Worm (Caenorhabditis elegans): ENCODE data around the gene R02F11.10.

Gene R02F11.10

DNA sequence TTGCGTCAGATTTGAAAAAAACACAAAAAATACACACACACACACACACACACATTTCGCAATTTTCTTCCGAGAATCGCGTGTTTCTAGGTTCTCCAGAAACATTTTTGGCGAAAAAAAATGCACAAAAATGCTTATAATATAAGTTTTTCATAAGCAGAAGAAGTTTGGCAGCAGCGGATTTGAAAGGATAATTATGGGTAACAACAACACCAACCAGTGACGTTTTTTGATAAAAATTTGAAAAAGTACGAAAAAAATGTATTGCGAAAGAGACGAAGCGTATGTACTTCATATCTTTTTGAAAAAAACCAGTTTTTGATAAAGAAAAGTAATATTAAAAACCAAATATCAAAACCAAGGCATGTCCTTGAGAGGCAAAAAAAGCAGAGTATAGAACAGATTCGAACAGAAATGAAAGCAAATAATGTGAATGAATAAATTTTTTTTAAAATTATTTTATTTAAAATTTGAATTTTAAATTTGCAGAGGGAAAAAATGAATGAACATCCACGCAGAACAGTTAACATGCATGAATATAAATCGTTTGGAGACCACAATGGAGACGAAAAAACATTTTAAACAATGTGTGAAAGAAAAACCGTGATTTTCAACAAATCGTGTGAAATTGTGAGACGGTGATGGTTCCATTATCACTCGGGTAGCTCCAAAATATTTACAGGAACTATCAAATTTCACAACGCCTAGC is 34.9 kb downstream of the R02F11.10 start:
- TF ChIP-seq ama-1 (optimal IDR thresholded peaks at IDR 0.05) (peak; percentile 27), tra-4 (tag; optimal IDR thresholded peaks at IDR 0.05) (no peak)

DNA sequence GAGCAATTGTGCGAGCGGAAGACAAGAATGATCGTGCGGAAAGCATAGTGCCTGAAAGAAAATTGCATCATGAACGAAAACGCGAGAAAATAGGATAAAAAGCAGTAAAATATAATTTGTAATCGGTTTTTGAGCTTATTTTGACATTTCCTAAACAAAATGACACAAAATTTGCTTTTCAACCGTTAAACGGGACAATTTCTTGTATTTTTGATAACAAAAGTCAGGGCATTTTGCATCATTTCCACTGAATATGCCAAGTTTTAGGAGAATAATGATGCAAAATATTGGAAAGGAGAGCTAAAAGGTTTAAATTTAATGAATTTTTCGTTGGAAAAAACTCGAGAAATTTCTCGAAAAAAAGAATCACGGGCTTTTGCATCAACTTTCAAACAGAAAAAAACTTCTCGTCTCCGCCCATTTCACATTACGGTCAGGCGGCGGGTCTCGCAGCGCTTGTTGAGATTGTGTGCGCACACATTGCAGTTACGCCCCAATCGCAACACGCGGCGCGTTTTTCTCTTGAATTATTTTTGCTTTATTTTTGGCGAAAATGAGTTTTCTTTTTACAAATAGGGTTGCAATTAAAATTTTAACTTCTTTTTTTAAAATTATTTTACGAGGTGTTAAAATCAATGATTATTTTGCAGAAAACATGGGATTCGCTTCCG is 37.9 kb downstream of the R02F11.10 start, which contains the start of the genes hsp-6 and C37H5.5:
Gene hsp-6, minus strand, starts transcription at position 51 of the 671 bp plus-strand sequence.
Gene C37H5.5, plus strand, starts transcription at position 651 of the 671 bp plus-strand sequence.
- TF ChIP-seq pes-1 (GFP tag; IDR thresholded peaks at IDR 0.05) = peak; percentile 63; the same call in 1 of the 2 replicates
- peak; percentile 57 for TF ChIP-seq F13C5.2 (tag; optimal IDR thresholded peaks at IDR 0.05)
- TF ChIP-seq flt-1 (GFP tag; IDR thresholded peaks at IDR 0.05) = 0 out of 2 replicates have a peak, but pooled peaks have one; percentile 7
- TF ChIP-seq hmg-4 (GFP tag; optimal IDR thresholded peaks at IDR 0.05) = peak; percentile 25
- TF ChIP-seq sea-1 (GFP tag; conservative IDR thresholded peaks at IDR 0.05) = no peak
- no peak; the same call in 1 of the 2 replicates for TF ChIP-seq tbx-37 (GFP tag; conservative IDR thresholded peaks at IDR 0.05)

DNA sequence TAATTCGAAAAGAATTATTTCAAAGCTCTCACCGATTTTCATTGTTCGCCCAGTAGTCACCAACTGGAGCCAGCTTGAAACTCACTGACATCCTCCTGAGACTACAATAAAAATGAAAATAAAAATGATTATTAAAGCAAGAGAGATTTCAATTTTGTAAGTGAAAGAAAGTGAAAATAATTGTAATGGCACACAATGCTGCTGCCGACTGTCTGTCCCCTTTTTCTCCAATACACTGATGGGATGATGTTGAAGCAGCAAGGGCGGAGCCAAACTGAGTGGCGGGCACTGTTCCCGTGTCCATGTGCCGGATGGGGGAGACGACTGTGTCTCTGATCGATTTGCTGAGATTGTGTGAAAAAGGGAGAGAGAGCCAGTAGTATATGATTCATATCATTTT is 45.4 kb downstream of the R02F11.10 start, which contains the start of gene C37H5.14:
Gene C37H5.14, minus strand, starts transcription at position 101 of the 400 bp plus-strand sequence.
- no peak for TF ChIP-seq ceh-36 (tag; optimal IDR thresholded peaks at IDR 0.05)
- TF ChIP-seq ets-7 (tag; optimal IDR thresholded peaks at IDR 0.05) = no peak
- TF ChIP-seq flt-1 (GFP tag; IDR thresholded peaks at IDR 0.05) = no peak
- no peak for TF ChIP-seq B0310.2 (tag; optimal IDR thresholded peaks at IDR 0.05)
- no peak for TF ChIP-seq ama-1 (optimal IDR thresholded peaks at IDR 0.05)
- TF ChIP-seq hmbx-1 (tag; optimal IDR thresholded peaks at IDR 0.05) = no peak
- no peak for TF ChIP-seq F13C5.2 (tag; optimal IDR thresholded peaks at IDR 0.05)
- no peak for TF ChIP-seq tra-4 (tag; optimal IDR thresholded peaks at IDR 0.05)
- no peak for TF ChIP-seq hmg-4 (GFP tag; optimal IDR thresholded peaks at IDR 0.05)
